2 worm cellular contexts compared by ENCODE assay signal in the genomic region with DNA sequence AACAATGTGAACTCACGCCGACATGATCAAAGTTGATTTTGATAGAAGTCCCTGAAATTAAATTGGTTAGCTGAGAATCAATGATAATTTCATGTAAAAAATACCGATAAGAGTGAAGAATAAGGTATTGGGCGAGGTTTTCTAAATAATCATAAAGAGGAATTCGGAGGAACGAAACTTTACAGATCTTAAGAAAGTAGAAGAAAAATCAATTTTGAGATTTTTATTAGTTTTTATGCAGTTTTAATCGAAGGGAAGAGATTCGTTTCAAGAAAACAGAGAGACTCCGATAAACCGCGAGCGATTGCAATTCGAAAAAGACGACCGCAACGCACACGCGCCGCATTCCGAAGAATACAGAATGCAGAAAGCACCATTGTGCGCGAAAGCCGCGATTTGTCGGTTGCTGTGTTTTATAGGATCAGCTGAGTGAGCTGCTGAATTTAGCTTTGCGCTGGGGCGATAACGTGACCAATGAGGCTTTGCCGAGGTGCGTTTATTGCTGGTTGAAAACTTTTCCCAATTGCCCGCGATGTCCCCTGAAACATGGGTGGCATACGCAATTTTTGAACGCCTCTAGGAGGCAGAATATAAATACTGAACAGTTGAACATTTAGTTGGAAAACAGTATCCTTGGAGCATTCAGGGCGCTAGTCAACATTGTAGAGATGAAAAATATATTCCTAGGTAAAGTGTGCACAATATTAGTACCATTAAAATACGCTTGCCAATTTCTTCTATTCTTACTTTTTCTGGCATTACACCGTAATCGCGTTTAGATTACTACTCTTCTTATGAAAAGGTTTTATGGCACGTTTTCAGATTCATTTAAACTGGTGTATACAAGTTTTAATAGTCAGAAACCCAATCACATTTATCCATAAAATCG.
TF ChIP-seq lines count a peak whose summit lies in the region.

A gene (minus strand): TSS at position 51 of the 889 bp plus-strand sequence.

TF ChIP-seq in whole organism, L1 larva, 84 proteins besides CTCF, POLR2A, EP300 and RAD21 (continued from another document):
- TF ChIP-seq egl-27 (tag; optimal IDR thresholded peaks at IDR 0.05; lab: Kevin White, UChicago): peak in 1 of 2 experiments; percentile 76
- TF ChIP-seq jun-1 (tag; optimal IDR thresholded peaks at IDR 0.05; lab: Kevin White, UChicago): peak; percentile 93
- peak; percentile 36 for TF ChIP-seq nhr-84 (tag; optimal IDR thresholded peaks at IDR 0.05; lab: Kevin White, UChicago)
- TF ChIP-seq pqm-1 (tag; optimal IDR thresholded peaks at IDR 0.05; lab: Kevin White, UChicago): peak; percentile 56
- TF ChIP-seq pag-3 (tag; optimal IDR thresholded peaks at IDR 0.05; lab: Kevin White, UChicago; ENCODE audit: borderline replicate concordance, insufficient read depth): peak; percentile 36
- TF ChIP-seq alr-1 (tag; optimal IDR thresholded peaks at IDR 0.05; lab: Kevin White, UChicago; ENCODE audit: borderline replicate concordance): no peak
- peak; percentile 94 for TF ChIP-seq lin-13 (GFP tag; optimal IDR thresholded peaks at IDR 0.05; lab: Kevin White, UChicago)
- peak; percentile 98 for TF ChIP-seq pax-3 (tag; optimal IDR thresholded peaks at IDR 0.05; lab: Kevin White, UChicago)
- no peak for TF ChIP-seq Y116A8C.19 (tag; optimal IDR thresholded peaks at IDR 0.05; lab: Kevin White, UChicago; ENCODE audit: borderline replicate concordance)
- no peak for TF ChIP-seq nhr-28 (tag; optimal IDR thresholded peaks at IDR 0.05; lab: Kevin White, UChicago)
- TF ChIP-seq unc-86 (tag; optimal IDR thresholded peaks at IDR 0.05; lab: Kevin White, UChicago): peak; percentile 94
- TF ChIP-seq egl-13 (tag; optimal IDR thresholded peaks at IDR 0.05; lab: Kevin White, UChicago): peak; percentile 94
- TF ChIP-seq unc-98 (GFP tag; IDR thresholded peaks at IDR 0.05; lab: Robert Waterston, UW): peak; percentile 68; the same call in 1 of the 2 replicates
- no peak for TF ChIP-seq ets-5 (GFP tag; IDR thresholded peaks at IDR 0.05; lab: Robert Waterston, UW)
- peak; percentile 98 for TF ChIP-seq nhr-90 (tag; optimal IDR thresholded peaks at IDR 0.05; lab: Kevin White, UChicago; ENCODE audit: poor library complexity)
- peak; percentile 96 for TF ChIP-seq isw-1 (GFP tag; IDR thresholded peaks at IDR 0.05; lab: Robert Waterston, UW)
- TF ChIP-seq mdl-1 (tag; optimal IDR thresholded peaks at IDR 0.05; lab: Kevin White, UChicago): peak in 1 of 2 experiments; percentile 91
- peak; percentile 89 for TF ChIP-seq ceh-63 (GFP tag; optimal IDR thresholded peaks at IDR 0.05; lab: Kevin White, UChicago)
- TF ChIP-seq fkh-8 (tag; optimal IDR thresholded peaks at IDR 0.05; lab: Kevin White, UChicago): peak; percentile 95
- peak; percentile 86 for TF ChIP-seq lin-39 (tag; optimal IDR thresholded peaks at IDR 0.05; lab: Kevin White, UChicago)
- TF ChIP-seq ama-1 (optimal IDR thresholded peaks at IDR 0.05; lab: Kevin White, UChicago): peak; percentile 94
- peak; percentile 82 for TF ChIP-seq nhr-11 (tag; optimal IDR thresholded peaks at IDR 0.05; lab: Kevin White, UChicago)
- TF ChIP-seq C16A3.4 (tag; optimal IDR thresholded peaks at IDR 0.05; lab: Kevin White, UChicago): peak; percentile 84
- TF ChIP-seq nhr-237 (tag; optimal IDR thresholded peaks at IDR 0.05; lab: Kevin White, UChicago): peak; percentile 76
- peak; percentile 98 for TF ChIP-seq nhr-85 (tag; lab: Kevin White, UChicago)
- TF ChIP-seq grh-1 (GFP tag; IDR thresholded peaks at IDR 0.05; lab: Robert Waterston, UW): peak; percentile 98
- peak; percentile 98 for TF ChIP-seq nhr-71 (tag; optimal IDR thresholded peaks at IDR 0.05; lab: Kevin White, UChicago)
- TF ChIP-seq vab-15 (tag; optimal IDR thresholded peaks at IDR 0.05; lab: Kevin White, UChicago): peak; percentile 48
- peak; percentile 96 for TF ChIP-seq nhr-20 (tag; optimal IDR thresholded peaks at IDR 0.05; lab: Kevin White, UChicago)
- TF ChIP-seq fos-1 (tag; optimal IDR thresholded peaks at IDR 0.05; lab: Kevin White, UChicago): peak; percentile 92

TF ChIP-seq in whole organism, young adult, 124 proteins besides CTCF, POLR2A, EP300 and RAD21 (continued from another document):
- TF ChIP-seq F49E8.2 (tag; optimal IDR thresholded peaks at IDR 0.05; lab: Kevin White, UChicago; ENCODE audit: insufficient read depth): peak; percentile 93
- no peak for TF ChIP-seq sdz-38 (tag; optimal IDR thresholded peaks at IDR 0.05; lab: Kevin White, UChicago)
- TF ChIP-seq hlh-12 (tag; optimal IDR thresholded peaks at IDR 0.05; lab: Kevin White, UChicago): no peak
- peak; percentile 76 for TF ChIP-seq Y53F4B.3 (GFP tag; IDR thresholded peaks at IDR 0.05; lab: Robert Waterston, UW)
- peak; percentile 61 for TF ChIP-seq xnd-1 (tag; optimal IDR thresholded peaks at IDR 0.05; lab: Kevin White, UChicago)
- TF ChIP-seq zim-3 (tag; optimal IDR thresholded peaks at IDR 0.05; lab: Kevin White, UChicago): no peak
- peak; percentile 58 for TF ChIP-seq somi-1 (GFP tag; optimal IDR thresholded peaks at IDR 0.05; lab: Kevin White, UChicago)
- peak; percentile 99 for TF ChIP-seq pbrm-1 (GFP tag; IDR thresholded peaks at IDR 0.05; lab: Robert Waterston, UW)
- peak; percentile 94 for TF ChIP-seq snpc-1.3 (tag; optimal IDR thresholded peaks at IDR 0.05; lab: Kevin White, UChicago; ENCODE audit: insufficient read depth)
- TF ChIP-seq mel-28 (tag; optimal IDR thresholded peaks at IDR 0.05; lab: Kevin White, UChicago; ENCODE audit: borderline replicate concordance): peak; percentile 25
- TF ChIP-seq hrde-1 (tag; optimal IDR thresholded peaks at IDR 0.05; lab: Kevin White, UChicago; ENCODE audit: borderline replicate concordance): peak; percentile 86
- TF ChIP-seq atf-7 (tag; optimal IDR thresholded peaks at IDR 0.05; lab: Kevin White, UChicago): peak; percentile 81
- TF ChIP-seq mes-4 (tag; optimal IDR thresholded peaks at IDR 0.05; lab: Kevin White, UChicago): peak; percentile 88
- TF ChIP-seq hmg-20 (GFP tag; IDR thresholded peaks at IDR 0.05; lab: Robert Waterston, UW): peak; percentile 84
- peak; percentile 91 for TF ChIP-seq zfh-2 (GFP tag; conservative IDR thresholded peaks at IDR 0.05; lab: Robert Waterston, UW)
- TF ChIP-seq ztf-28 (GFP tag; IDR thresholded peaks at IDR 0.05; lab: Robert Waterston, UW): peak; percentile 95
- peak; percentile 61; the same call in 1 of the 2 replicates for TF ChIP-seq cebp-2 (GFP tag; IDR thresholded peaks at IDR 0.05; lab: Robert Waterston, UW)
- TF ChIP-seq akir-1 (GFP tag; optimal IDR thresholded peaks at IDR 0.05; lab: Kevin White, UChicago): no peak
- peak; percentile 44 for TF ChIP-seq dpl-1 (GFP tag; optimal IDR thresholded peaks at IDR 0.05; lab: Kevin White, UChicago)
- no peak for TF ChIP-seq ztf-25 (GFP tag; IDR thresholded peaks at IDR 0.05; lab: Robert Waterston, UW)
- peak; percentile 93 for TF ChIP-seq lin-40 (tag; optimal IDR thresholded peaks at IDR 0.05; lab: Kevin White, UChicago)
- no peak for TF ChIP-seq F39B2.1 (GFP tag; IDR thresholded peaks at IDR 0.05; lab: Robert Waterston, UW)
- TF ChIP-seq tlf-1 (GFP tag; optimal IDR thresholded peaks at IDR 0.05; lab: Kevin White, UChicago): peak; percentile 87
- TF ChIP-seq dox-1 (GFP tag; IDR thresholded peaks at IDR 0.05; lab: Robert Waterston, UW): peak; percentile 98
- 0 out of 2 replicates have a peak, but pooled peaks have one; percentile 6 for TF ChIP-seq aptf-3 (GFP tag; IDR thresholded peaks at IDR 0.05; lab: Robert Waterston, UW)
- TF ChIP-seq unc-130 (GFP tag; optimal IDR thresholded peaks at IDR 0.05; lab: Kevin White, UChicago): peak; percentile 72
- peak; percentile 56 for TF ChIP-seq madf-10 (tag; optimal IDR thresholded peaks at IDR 0.05; lab: Kevin White, UChicago)
- TF ChIP-seq ceh-79 (tag; optimal IDR thresholded peaks at IDR 0.05; lab: Kevin White, UChicago): no peak
- TF ChIP-seq rec-8 (tag; optimal IDR thresholded peaks at IDR 0.05; lab: Kevin White, UChicago): peak in 1 of 2 experiments; percentile 37
- peak; percentile 97 for TF ChIP-seq C17E4.6 (GFP tag; IDR thresholded peaks at IDR 0.05; lab: Robert Waterston, UW)
- TF ChIP-seq aptf-2 (GFP tag; conservative IDR thresholded peaks at IDR 0.05; lab: Robert Waterston, UW): peak; percentile 78
- peak; percentile 76 for TF ChIP-seq ceh-27 (GFP tag; optimal IDR thresholded peaks at IDR 0.05; lab: Kevin White, UChicago)
- peak; percentile 49 for TF ChIP-seq pha-4 (tag; optimal IDR thresholded peaks at IDR 0.05; lab: Kevin White, UChicago)
- peak; percentile 79 for TF ChIP-seq lir-1 (GFP tag; conservative IDR thresholded peaks at IDR 0.05; lab: Robert Waterston, UW)
- TF ChIP-seq attf-6 (GFP tag; IDR thresholded peaks at IDR 0.05; lab: Robert Waterston, UW): peak; percentile 93
- TF ChIP-seq repo-1 (tag; optimal IDR thresholded peaks at IDR 0.05; lab: Kevin White, UChicago): peak; percentile 93
- TF ChIP-seq ZK185.1 (tag; optimal IDR thresholded peaks at IDR 0.05; lab: Kevin White, UChicago; ENCODE audit: poor library complexity, severe bottlenecking): peak; percentile 73
- TF ChIP-seq K12H6.12 (tag; optimal IDR thresholded peaks at IDR 0.05; lab: Kevin White, UChicago): peak; percentile 88
- TF ChIP-seq madf-8 (GFP tag; conservative IDR thresholded peaks at IDR 0.05; lab: Robert Waterston, UW): peak; percentile 65
- TF ChIP-seq hlh-26 (GFP tag; conservative IDR thresholded peaks at IDR 0.05; lab: Robert Waterston, UW): no peak
- TF ChIP-seq C06A6.2 (GFP tag; conservative IDR thresholded peaks at IDR 0.05; lab: Robert Waterston, UW): peak; percentile 88
- peak; percentile 49; the same call in 1 of the 2 replicates for TF ChIP-seq nfya-2 (GFP tag; IDR thresholded peaks at IDR 0.05; lab: Robert Waterston, UW)
- peak; percentile 84 for TF ChIP-seq chd-7 (tag; optimal IDR thresholded peaks at IDR 0.05; lab: Kevin White, UChicago)
- peak; percentile 79 for TF ChIP-seq ztf-18 (tag; optimal IDR thresholded peaks at IDR 0.05; lab: Kevin White, UChicago)
- peak; percentile 53; the same call in 1 of the 2 replicates for TF ChIP-seq egrh-3 (GFP tag; IDR thresholded peaks at IDR 0.05; lab: Robert Waterston, UW)
